Worm (Caenorhabditis elegans): ENCODE data around the gene F40F8.12.

ce11 chrII:11104162-11104561 is 25.5 kb upstream of the F40F8.12 start, which contains the start of gene C09H10.9:
- TF ChIP-seq nhr-11 (tag; optimal IDR thresholded peaks at IDR 0.05): no peak
- TF ChIP-seq mdl-1 (tag; optimal IDR thresholded peaks at IDR 0.05): no peak
- no peak for TF ChIP-seq pqm-1 (tag; optimal IDR thresholded peaks at IDR 0.05)
- TF ChIP-seq ama-1 (optimal IDR thresholded peaks at IDR 0.05): no peak
- TF ChIP-seq lin-39 (tag; optimal IDR thresholded peaks at IDR 0.05): no peak
- no peak for TF ChIP-seq nhr-77 (tag; optimal IDR thresholded peaks at IDR 0.05)

Data from whole organism, L3 larva.